Worm (Caenorhabditis elegans) whole organism, young adult: ENCODE measurements around the gene btbd-10.

Source experiments
- B0336.3 ChIP-seq: fragments of 200-800 bp; sonication (Bioruptor generic); IDR thresholded peaks from 2 replicates; pipeline ENCODE4 v1.3.6; 2022; ENCODE audit warnings: missing genetic modification characterization, missing compliant biosample characterization
- C06A6.2 ChIP-seq: fragments of 200-800 bp; sonication (Bioruptor generic); conservative IDR thresholded peaks from 2 replicates; pipeline ENCODE4 v1.3.6; 2022; ENCODE audit warnings: missing genetic modification characterization, missing compliant biosample characterization
- C17E4.6 ChIP-seq: fragments of 200-800 bp; sonication (Bioruptor generic); IDR thresholded peaks from 2 replicates; pipeline ENCODE4 v1.3.6; 2022; ENCODE audit warnings: missing genetic modification reagents, missing genetic modification characterization, missing compliant biosample characterization
- D2030.7 ChIP-seq: fragments of 200-800 bp; sonication (Bioruptor generic); IDR thresholded peaks from 2 replicates; pipeline ENCODE4 v1.3.6; 2022; ENCODE audit warnings: missing genetic modification reagents, missing genetic modification characterization, missing compliant biosample characterization
- F10E7.11 ChIP-seq: sonication (generic microtip); optimal IDR thresholded peaks from 2 replicates; lab custom pipeline; 2017; ENCODE audit warnings: mild to moderate bottlenecking, missing genetic modification characterization, moderate library complexity, missing compliant biosample characterization
- F39B2.1 ChIP-seq: fragments of 200-800 bp; sonication (Bioruptor generic); IDR thresholded peaks from 2 replicates; pipeline ENCODE4 v1.3.6; 2022; ENCODE audit warnings: missing genetic modification reagents, missing genetic modification characterization, missing compliant biosample characterization
- F49E8.2 ChIP-seq: sonication (generic microtip); optimal IDR thresholded peaks from 3 replicates; lab custom pipeline; 2017; ENCODE audit warnings: missing genetic modification characterization, mild to moderate bottlenecking, missing compliant biosample characterization, antibody characterized with exemption, moderate library complexity; ENCODE audit not compliant: insufficient read depth
- F52B5.7 ChIP-seq: sonication (generic microtip); optimal IDR thresholded peaks from 2 replicates; lab custom pipeline; 2016; ENCODE audit warnings: mild to moderate bottlenecking, missing genetic modification characterization, missing compliant biosample characterization
- K12H6.12 ChIP-seq: fragments of 200-800 bp; sonication (Bioruptor generic); optimal IDR thresholded peaks from 2 replicates; lab custom pipeline; 2018; ENCODE audit warnings: mild to moderate bottlenecking, missing genetic modification characterization, missing compliant biosample characterization
- Y53G8AR.9 ChIP-seq: fragments of 200-800 bp; sonication (Bioruptor generic); conservative IDR thresholded peaks from 2 replicates; pipeline ENCODE4 v1.3.6; 2022; ENCODE audit warnings: missing genetic modification reagents, missing genetic modification characterization, missing compliant biosample characterization
- Y56A3A.18 ChIP-seq: fragments of 200-800 bp; sonication (Bioruptor generic); IDR thresholded peaks from 2 replicates; pipeline ENCODE4 v1.3.6; 2022; ENCODE audit warnings: missing genetic modification reagents, missing genetic modification characterization, missing compliant biosample characterization
- Y67H2A.10 ChIP-seq: fragments of 200-800 bp; sonication (Bioruptor generic); conservative IDR thresholded peaks from 2 replicates; pipeline ENCODE4 v1.3.6; 2022; ENCODE audit warnings: missing genetic modification reagents, missing genetic modification characterization, missing compliant biosample characterization
- Y95B8A.8 ChIP-seq: fragments of 200-800 bp; sonication (Bioruptor generic); IDR thresholded peaks from 2 replicates; pipeline ENCODE4 v1.3.6; 2022; ENCODE audit warnings: missing genetic modification reagents, missing genetic modification characterization, missing compliant biosample characterization
- ZK185.1 ChIP-seq: sonication (generic microtip); optimal IDR thresholded peaks from 2 replicates; lab custom pipeline; 2016; ENCODE audit warnings: mild to moderate bottlenecking, missing genetic modification characterization, missing compliant biosample characterization; ENCODE audit not compliant: poor library complexity, severe bottlenecking
- akir-1 ChIP-seq: fragments of 200-800 bp; sonication (Bioruptor generic); optimal IDR thresholded peaks from 2 replicates; lab custom pipeline; 2018; ENCODE audit warnings: mild to moderate bottlenecking, missing genetic modification characterization, moderate library complexity, missing compliant biosample characterization
- ama-1 ChIP-seq, 3 experiments: fragments of 150-350 bp in 1 of 3; sonication (generic microtip) in 2 of 3; optimal IDR thresholded peaks; 2 replicates each; lab custom pipeline; 2014 to 2018; ENCODE audit warnings: missing biosample characterization in 2 of 3, missing genetic modification characterization in 2 of 3, missing genetic modification reagents in 2 of 3
- athp-1 ChIP-seq: sonication (generic microtip); optimal IDR thresholded peaks from 2 replicates; lab custom pipeline; 2017; ENCODE audit warnings: mild to moderate bottlenecking, missing genetic modification characterization, missing compliant biosample characterization
- bed-2 ChIP-seq: fragments of 200-800 bp; sonication (Bioruptor generic); IDR thresholded peaks from 2 replicates; pipeline ENCODE4 v1.3.6; 2022; ENCODE audit warnings: missing genetic modification reagents, missing genetic modification characterization, missing compliant biosample characterization
- ccch-3 ChIP-seq: fragments of 200-800 bp; sonication (Bioruptor generic); optimal IDR thresholded peaks from 2 replicates; lab custom pipeline; 2018; ENCODE audit warnings: mild to moderate bottlenecking, missing genetic modification characterization, missing compliant biosample characterization
- cebp-2 ChIP-seq: fragments of 200-800 bp; sonication (Bioruptor generic); IDR thresholded peaks from 2 replicates; pipeline ENCODE4 v1.3.6; 2022; ENCODE audit warnings: missing genetic modification characterization, missing compliant biosample characterization
- ceh-58 ChIP-seq: fragments of 200-800 bp; sonication (Bioruptor generic); IDR thresholded peaks from 2 replicates; pipeline ENCODE4 v1.3.6; 2022; ENCODE audit warnings: missing genetic modification characterization, missing compliant biosample characterization
- ceh-79 ChIP-seq: sonication (generic microtip); optimal IDR thresholded peaks from 2 replicates; lab custom pipeline; 2017; ENCODE audit warnings: mild to moderate bottlenecking, missing genetic modification characterization, missing compliant biosample characterization
- ceh-91 ChIP-seq: fragments of 200-800 bp; sonication (Bioruptor generic); IDR thresholded peaks from 2 replicates; pipeline ENCODE4 v1.3.6; 2022; ENCODE audit warnings: missing genetic modification reagents, missing genetic modification characterization, missing compliant biosample characterization
- die-1 ChIP-seq: sonication (generic microtip); optimal IDR thresholded peaks from 2 replicates; lab custom pipeline; 2016; ENCODE audit warnings: missing genotype, mild to moderate bottlenecking, missing genetic modification characterization, missing compliant biosample characterization
- dox-1 ChIP-seq: fragments of 200-800 bp; sonication (Bioruptor generic); IDR thresholded peaks from 2 replicates; pipeline ENCODE4 v1.3.6; 2022; ENCODE audit warnings: missing genetic modification reagents, missing genetic modification characterization, missing compliant biosample characterization
- efl-1 ChIP-seq: fragments of 150-350 bp; optimal IDR thresholded peaks from 2 replicates; lab custom pipeline; 2014; ENCODE audit warnings: missing biosample characterization, missing genetic modification reagents, missing genetic modification characterization
- gei-17 ChIP-seq: fragments of 200-800 bp; sonication (Bioruptor generic); optimal IDR thresholded peaks from 2 replicates; lab custom pipeline; 2018; ENCODE audit warnings: mild to moderate bottlenecking, missing genetic modification characterization, missing compliant biosample characterization
- hlh-12 ChIP-seq: sonication (generic microtip); optimal IDR thresholded peaks from 2 replicates; lab custom pipeline; 2016; ENCODE audit warnings: missing genetic modification characterization, missing compliant biosample characterization
- hlh-26 ChIP-seq: fragments of 200-800 bp; sonication (Bioruptor generic); conservative IDR thresholded peaks from 2 replicates; pipeline ENCODE4 v1.3.6; 2022; ENCODE audit warnings: missing genetic modification reagents, missing genetic modification characterization, missing compliant biosample characterization
- hsf-1 ChIP-seq: fragments of 200-800 bp; sonication (Bioruptor generic); IDR thresholded peaks from 2 replicates; pipeline ENCODE4 v1.3.6; 2022; ENCODE audit warnings: missing genetic modification reagents, missing genetic modification characterization, missing compliant biosample characterization
- let-526 ChIP-seq: fragments of 200-800 bp; sonication (Bioruptor generic); IDR thresholded peaks from 2 replicates; pipeline ENCODE4 v1.3.6; 2022; ENCODE audit warnings: missing genetic modification reagents, missing genetic modification characterization, missing compliant biosample characterization
- lin-35 ChIP-seq, 3 experiments: fragments of 150-350 bp in 2 of 3; sonication (generic microtip) in 1 of 3; optimal IDR thresholded peaks; 2 replicates each; lab custom pipeline; 2014 to 2018; ENCODE audit warnings: missing biosample characterization in 3 of 3, missing genetic modification characterization in 3 of 3, missing genetic modification reagents in 3 of 3
- lin-40 ChIP-seq: sonication (generic microtip); optimal IDR thresholded peaks from 2 replicates; lab custom pipeline; 2016; ENCODE audit warnings: missing genetic modification characterization, mild to moderate bottlenecking, missing compliant biosample characterization, missing genotype, missing genetic modification reagents
- lsl-1 ChIP-seq: fragments of 200-800 bp; sonication (Bioruptor generic); optimal IDR thresholded peaks from 2 replicates; lab custom pipeline; 2018; ENCODE audit warnings: mild to moderate bottlenecking, missing genetic modification characterization, moderate library complexity, missing compliant biosample characterization
- madf-10 ChIP-seq: sonication (generic microtip); optimal IDR thresholded peaks from 2 replicates; lab custom pipeline; 2016; ENCODE audit warnings: mild to moderate bottlenecking, missing genetic modification characterization, missing compliant biosample characterization
- madf-8 ChIP-seq: fragments of 200-800 bp; sonication (Bioruptor generic); conservative IDR thresholded peaks from 2 replicates; pipeline ENCODE4 v1.3.6; 2022; ENCODE audit warnings: missing genetic modification reagents, missing genetic modification characterization, missing compliant biosample characterization
- mxl-1 ChIP-seq: sonication (generic microtip); optimal IDR thresholded peaks from 2 replicates; lab custom pipeline; 2016; ENCODE audit warnings: missing genetic modification characterization, missing compliant biosample characterization
- nfyb-1 ChIP-seq: fragments of 200-800 bp; sonication (Bioruptor generic); IDR thresholded peaks from 2 replicates; pipeline ENCODE4 v1.3.6; 2022; ENCODE audit warnings: missing genetic modification reagents, missing genetic modification characterization, missing compliant biosample characterization
- nhr-179 ChIP-seq: sonication (generic microtip); optimal IDR thresholded peaks from 2 replicates; lab custom pipeline; 2016; ENCODE audit warnings: mild to moderate bottlenecking, missing genetic modification characterization, missing compliant biosample characterization
- pha-4 ChIP-seq: fragments of 150-350 bp; sonication (generic microtip); optimal IDR thresholded peaks from 2 replicates; lab custom pipeline; 2014; ENCODE audit warnings: missing biosample characterization, missing genetic modification reagents, missing genetic modification characterization
- rcor-1 ChIP-seq: fragments of 200-800 bp; sonication (Bioruptor generic); IDR thresholded peaks from 2 replicates; pipeline ENCODE4 v1.3.6; 2022; ENCODE audit warnings: missing genetic modification reagents, missing genetic modification characterization, missing compliant biosample characterization
- rec-8 ChIP-seq, 2 experiments: sonication (generic microtip); optimal IDR thresholded peaks; 2 replicates each; lab custom pipeline; 2016; ENCODE audit warnings: mild to moderate bottlenecking in 2 of 2, missing genetic modification characterization in 2 of 2, missing genetic modification reagents in 2 of 2, missing genotype in 2 of 2, missing biosample characterization in 1 of 2, missing compliant biosample characterization in 1 of 2, moderate library complexity in 1 of 2
- repo-1 ChIP-seq: sonication (generic microtip); optimal IDR thresholded peaks from 2 replicates; lab custom pipeline; 2017; ENCODE audit warnings: mild to moderate bottlenecking, missing genetic modification characterization, missing compliant biosample characterization
- rpc-1 ChIP-seq, 2 experiments: fragments of 150-350 bp in 1 of 2; sonication (generic microtip) in 1 of 2; optimal IDR thresholded peaks; 2 replicates each; lab custom pipeline; 2014 to 2018; ENCODE audit warnings: missing biosample characterization in 1 of 2, missing genetic modification characterization in 1 of 2, missing genetic modification reagents in 1 of 2, missing genotype in 1 of 2
- sea-2 ChIP-seq: fragments of 200-800 bp; sonication (Bioruptor generic); IDR thresholded peaks from 2 replicates; pipeline ENCODE4 v1.3.6; 2022; ENCODE audit warnings: missing genetic modification characterization, missing compliant biosample characterization
- snpc-1.1 ChIP-seq: sonication (generic microtip); optimal IDR thresholded peaks from 2 replicates; lab custom pipeline; 2017; ENCODE audit warnings: missing genetic modification characterization, mild to moderate bottlenecking, missing compliant biosample characterization, antibody characterized with exemption, moderate library complexity, missing genotype, missing genetic modification reagents; ENCODE audit not compliant: insufficient read depth
- zfh-2 ChIP-seq: fragments of 200-800 bp; sonication (Bioruptor generic); conservative IDR thresholded peaks from 2 replicates; pipeline ENCODE4 v1.3.6; 2022; ENCODE audit warnings: missing genetic modification reagents, missing genetic modification characterization, missing compliant biosample characterization
- ztf-26 ChIP-seq: sonication (generic microtip); optimal IDR thresholded peaks from 2 replicates; lab custom pipeline; 2017; ENCODE audit warnings: missing genetic modification characterization, missing compliant biosample characterization

The btbd-10 gene

ce11 chrII:4902035-4902434, 2.8 kb upstream of the btbd-10 start, which contains the start of gene R05F9.9 (continued):
- TF ChIP-seq ceh-79 (tag; lab: Kevin White, UChicago) (peak; percentile 12), K12H6.12 (tag; lab: Kevin White, UChicago) (no peak), rec-8 (tag; optimal IDR thresholded peaks at IDR 0.05; lab: Kevin White, UChicago) (no peak), let-526 (no peak), F49E8.2 (no peak), madf-10 (peak; percentile 21), lin-35 (GFP tag; optimal IDR thresholded peaks at IDR 0.05; lab: Kevin White, UChicago) (peak in 1 of 3 experiments; percentile 58), ceh-91 (GFP tag; lab: Robert Waterston, UW) (no peak), bed-2 (no peak), gei-17 (peak; percentile 28), hlh-12 (tag; lab: Kevin White, UChicago) (no peak), nhr-179 (no peak), zfh-2 (GFP tag; lab: Robert Waterston, UW) (no peak), lin-40 (peak; percentile 8), ccch-3 (no peak), Y67H2A.10 (GFP tag; lab: Robert Waterston, UW) (no peak), F52B5.7 (tag; lab: Kevin White, UChicago) (no peak), ZK185.1 (tag; lab: Kevin White, UChicago) (peak; percentile 37), ceh-58 (GFP tag; lab: Robert Waterston, UW) (no peak), efl-1 (GFP tag; lab: Kevin White, UChicago) (peak; percentile 39), nfyb-1 (GFP tag; lab: Robert Waterston, UW) (peak; percentile 52), pha-4 (tag; lab: Kevin White, UChicago) (no peak), rcor-1 (no peak), sea-2 (GFP tag; lab: Robert Waterston, UW) (no peak), F39B2.1 (GFP tag; lab: Robert Waterston, UW) (0 out of 2 replicates have a peak, but pooled peaks have one; percentile 15), C06A6.2 (GFP tag; lab: Robert Waterston, UW) (no peak), hlh-26 (GFP tag; lab: Robert Waterston, UW) (no peak), rpc-1 (optimal IDR thresholded peaks at IDR 0.05; lab: Kevin White, UChicago) (no peak), rpc-1 (tag; optimal IDR thresholded peaks at IDR 0.05; lab: Kevin White, UChicago) (no peak), lsl-1 (GFP tag; lab: Kevin White, UChicago) (peak; percentile 25), snpc-1.1 (tag; lab: Kevin White, UChicago) (no peak), Y95B8A.8 (GFP tag; lab: Robert Waterston, UW) (peak; percentile 62; the same call in 1 of the 2 replicates), ztf-26 (tag; lab: Kevin White, UChicago) (peak; percentile 37), Y53G8AR.9 (GFP tag; lab: Robert Waterston, UW) (peak; percentile 86), D2030.7 (GFP tag; lab: Robert Waterston, UW) (no peak), hsf-1 (GFP tag; lab: Robert Waterston, UW) (peak; percentile 66), madf-8 (no peak), die-1 (tag; lab: Kevin White, UChicago) (no peak), akir-1 (GFP tag; lab: Kevin White, UChicago) (no peak), ama-1 (optimal IDR thresholded peaks at IDR 0.05; lab: Kevin White, UChicago) (peak; percentile 64), ama-1 (GFP tag; optimal IDR thresholded peaks at IDR 0.05; lab: Kevin White, UChicago) (no peak), athp-1 (tag; lab: Kevin White, UChicago) (no peak), repo-1 (peak; percentile 56), cebp-2 (GFP tag; lab: Robert Waterston, UW) (no peak), Y56A3A.18 (GFP tag; lab: Robert Waterston, UW) (no peak), mxl-1 (tag; lab: Kevin White, UChicago) (peak; percentile 27), B0336.3 (GFP tag; lab: Robert Waterston, UW) (peak; percentile 41; the same call in 1 of the 2 replicates), dox-1 (GFP tag; lab: Robert Waterston, UW) (no peak), C17E4.6 (GFP tag; lab: Robert Waterston, UW) (no peak), F10E7.11 (tag; lab: Kevin White, UChicago) (no peak)
